Worm (Caenorhabditis elegans): ENCODE results near the gene E02A10.3.

Gene E02A10.3

ce11 chrV:12537505-12537904, 41.9 kb upstream of the E02A10.3 start (continued):
- TF ChIP-seq ztf-11 (tag; optimal IDR thresholded peaks at IDR 0.05) (no peak), elt-3 (tag; optimal IDR thresholded peaks at IDR 0.05) (no peak), Y55F3AM.14 (GFP tag; optimal IDR thresholded peaks at IDR 0.05) (no peak), fos-1 (tag; optimal IDR thresholded peaks at IDR 0.05) (peak; percentile 32), gmeb-1 (tag; optimal IDR thresholded peaks at IDR 0.05) (no peak), nhr-10 (tag; optimal IDR thresholded peaks at IDR 0.05) (no peak), dmd-4 (tag; optimal IDR thresholded peaks at IDR 0.05) (no peak), nhr-25 (tag; optimal IDR thresholded peaks at IDR 0.05) (no peak), sem-4 (tag; optimal IDR thresholded peaks at IDR 0.05) (peak; percentile 38), snpc-4 (tag; optimal IDR thresholded peaks at IDR 0.05) (no peak), blmp-1 (tag; optimal IDR thresholded peaks at IDR 0.05; ENCODE audit: insufficient read depth) (peak; percentile 59), lsy-2 (tag; optimal IDR thresholded peaks at IDR 0.05) (peak in 1 of 2 experiments; percentile 4), ZK546.5 (tag; optimal IDR thresholded peaks at IDR 0.05) (no peak)

ce11 chrV:12538984-12539852, 40.2 kb upstream of the E02A10.3 start:
- TF ChIP-seq elt-1 (tag; optimal IDR thresholded peaks at IDR 0.05) (peak; percentile 56), mdl-1 (tag; optimal IDR thresholded peaks at IDR 0.05) (no peak), nhr-21 (tag; optimal IDR thresholded peaks at IDR 0.05) (no peak), ztf-4 (tag; optimal IDR thresholded peaks at IDR 0.05) (no peak), ceh-82 (tag; optimal IDR thresholded peaks at IDR 0.05) (no peak), sma-3 (GFP tag; optimal IDR thresholded peaks at IDR 0.05) (no peak), nhr-25 (tag; optimal IDR thresholded peaks at IDR 0.05) (no peak), egl-27 (tag; optimal IDR thresholded peaks at IDR 0.05) (no peak), unc-62 (GFP tag; optimal IDR thresholded peaks at IDR 0.05) (no peak), nhr-237 (tag; optimal IDR thresholded peaks at IDR 0.05) (no peak), nhr-23 (tag; optimal IDR thresholded peaks at IDR 0.05) (no peak), lin-39 (tag; optimal IDR thresholded peaks at IDR 0.05) (no peak), C34F6.9 (tag; optimal IDR thresholded peaks at IDR 0.05) (no peak), lin-13 (GFP tag; optimal IDR thresholded peaks at IDR 0.05) (no peak), F13H6.1 (tag; optimal IDR thresholded peaks at IDR 0.05) (no peak), alr-1 (tag; optimal IDR thresholded peaks at IDR 0.05) (no peak), nhr-129 (tag; optimal IDR thresholded peaks at IDR 0.05) (no peak), mbf-1 (tag; optimal IDR thresholded peaks at IDR 0.05) (no peak), ceh-16 (tag; optimal IDR thresholded peaks at IDR 0.05) (no peak), nhr-12 (tag; optimal IDR thresholded peaks at IDR 0.05) (no peak), nhr-6 (tag; optimal IDR thresholded peaks at IDR 0.05) (no peak), fos-1 (tag; optimal IDR thresholded peaks at IDR 0.05) (peak; percentile 23), gmeb-1 (tag; optimal IDR thresholded peaks at IDR 0.05) (no peak), sma-9 (GFP tag; optimal IDR thresholded peaks at IDR 0.05) (peak; percentile 49), sma-9 (tag; optimal IDR thresholded peaks at IDR 0.05) (no peak), ztf-1 (GFP tag; conservative IDR thresholded peaks at IDR 0.05) (no peak), ztf-11 (tag; optimal IDR thresholded peaks at IDR 0.05) (no peak), sem-4 (tag; optimal IDR thresholded peaks at IDR 0.05) (no peak), blmp-1 (tag; optimal IDR thresholded peaks at IDR 0.05; ENCODE audit: insufficient read depth) (no peak), nhr-11 (tag; optimal IDR thresholded peaks at IDR 0.05) (no peak), lin-11 (tag; optimal IDR thresholded peaks at IDR 0.05) (no peak), Y55F3AM.14 (GFP tag; optimal IDR thresholded peaks at IDR 0.05) (peak; percentile 20), zag-1 (tag; optimal IDR thresholded peaks at IDR 0.05) (no peak), dmd-4 (tag; optimal IDR thresholded peaks at IDR 0.05) (no peak), lsy-2 (tag; optimal IDR thresholded peaks at IDR 0.05) (peak in 1 of 2 experiments; percentile 44), unc-55 (GFP tag; optimal IDR thresholded peaks at IDR 0.05) (no peak), nhr-77 (tag; optimal IDR thresholded peaks at IDR 0.05) (no peak), ama-1 (optimal IDR thresholded peaks at IDR 0.05) (no peak), skn-1 (tag; optimal IDR thresholded peaks at IDR 0.05) (no peak)
